Worm (Caenorhabditis elegans) whole organism, young adult: ENCODE data around the gene Y54G2A.76.

Experiments
- B0336.3 ChIP-seq: fragments of 200-800 bp; sonication (Bioruptor generic); IDR thresholded peaks from 2 replicates; pipeline ENCODE4 v1.3.6; 2022; ENCODE audit warnings: missing genetic modification characterization, missing compliant biosample characterization
- C17E4.6 ChIP-seq: fragments of 200-800 bp; sonication (Bioruptor generic); IDR thresholded peaks from 2 replicates; pipeline ENCODE4 v1.3.6; 2022; ENCODE audit warnings: missing genetic modification reagents, missing genetic modification characterization, missing compliant biosample characterization
- D2030.7 ChIP-seq: fragments of 200-800 bp; sonication (Bioruptor generic); IDR thresholded peaks from 2 replicates; pipeline ENCODE4 v1.3.6; 2022; ENCODE audit warnings: missing genetic modification reagents, missing genetic modification characterization, missing compliant biosample characterization
- F39B2.1 ChIP-seq: fragments of 200-800 bp; sonication (Bioruptor generic); IDR thresholded peaks from 2 replicates; pipeline ENCODE4 v1.3.6; 2022; ENCODE audit warnings: missing genetic modification reagents, missing genetic modification characterization, missing compliant biosample characterization
- Y67H2A.10 ChIP-seq: fragments of 200-800 bp; sonication (Bioruptor generic); conservative IDR thresholded peaks from 2 replicates; pipeline ENCODE4 v1.3.6; 2022; ENCODE audit warnings: missing genetic modification reagents, missing genetic modification characterization, missing compliant biosample characterization
- Y95B8A.8 ChIP-seq: fragments of 200-800 bp; sonication (Bioruptor generic); IDR thresholded peaks from 2 replicates; pipeline ENCODE4 v1.3.6; 2022; ENCODE audit warnings: missing genetic modification reagents, missing genetic modification characterization, missing compliant biosample characterization
- ama-1 ChIP-seq, 3 experiments: fragments of 150-350 bp in 1 of 3; sonication (generic microtip) in 2 of 3; optimal IDR thresholded peaks; 2 replicates each; lab custom pipeline; 2014 to 2018; ENCODE audit warnings: missing biosample characterization in 2 of 3, missing genetic modification characterization in 2 of 3, missing genetic modification reagents in 2 of 3
- aptf-2 ChIP-seq: fragments of 200-800 bp; sonication (Bioruptor generic); conservative IDR thresholded peaks from 2 replicates; pipeline ENCODE4 v1.3.6; 2022; ENCODE audit warnings: missing genetic modification reagents, missing genetic modification characterization, missing compliant biosample characterization
- attf-5 ChIP-seq: fragments of 200-800 bp; sonication (Bioruptor generic); optimal IDR thresholded peaks from 2 replicates; lab custom pipeline; 2018; ENCODE audit warnings: mild to moderate bottlenecking, missing genetic modification characterization, missing compliant biosample characterization
- cebp-1 ChIP-seq, 2 experiments: fragments of 200-800 bp in 1 of 2; sonication (Bioruptor generic) in 1 of 2; sonication (generic microtip) in 1 of 2; IDR thresholded peaks in 1 of 2; optimal IDR thresholded peaks in 1 of 2; 2 replicates each; pipeline versions ENCODE4 v1.3.6 to Lab custom; 2017 to 2022; ENCODE audit warnings: missing compliant biosample characterization in 2 of 2, missing genetic modification characterization in 2 of 2, mild to moderate bottlenecking in 1 of 2, missing genetic modification reagents in 1 of 2, moderate library complexity in 1 of 2
- ceh-27 ChIP-seq: fragments of 200-800 bp; sonication (Bioruptor generic); optimal IDR thresholded peaks from 2 replicates; lab custom pipeline; 2018; ENCODE audit warnings: mild to moderate bottlenecking, missing genetic modification characterization, moderate library complexity, missing compliant biosample characterization
- chd-7 ChIP-seq: sonication (generic microtip); optimal IDR thresholded peaks from 2 replicates; lab custom pipeline; 2016; ENCODE audit warnings: mild to moderate bottlenecking, missing genetic modification characterization, moderate library complexity, missing compliant biosample characterization
- egrh-3 ChIP-seq: fragments of 200-800 bp; sonication (Bioruptor generic); IDR thresholded peaks from 2 replicates; pipeline ENCODE4 v1.3.6; 2022; ENCODE audit warnings: missing genetic modification reagents, missing genetic modification characterization, missing compliant biosample characterization
- him-1 ChIP-seq: sonication (generic microtip); optimal IDR thresholded peaks from 2 replicates; lab custom pipeline; 2016; ENCODE audit warnings: missing genotype, missing genetic modification reagents, missing genetic modification characterization, missing compliant biosample characterization
- hlh-26 ChIP-seq: fragments of 200-800 bp; sonication (Bioruptor generic); conservative IDR thresholded peaks from 2 replicates; pipeline ENCODE4 v1.3.6; 2022; ENCODE audit warnings: missing genetic modification reagents, missing genetic modification characterization, missing compliant biosample characterization
- hmg-1.2 ChIP-seq: fragments of 200-800 bp; sonication (Bioruptor generic); IDR thresholded peaks from 2 replicates; pipeline ENCODE4 v1.3.6; 2022; ENCODE audit warnings: missing genetic modification reagents, missing genetic modification characterization, missing compliant biosample characterization
- hrde-1 ChIP-seq: sonication (generic microtip); optimal IDR thresholded peaks from 2 replicates; lab custom pipeline; 2016; ENCODE audit warnings: missing genetic modification characterization, mild to moderate bottlenecking, missing compliant biosample characterization, moderate library complexity, missing genotype, missing genetic modification reagents, borderline replicate concordance
- let-607 ChIP-seq, 2 experiments: fragments of 200-800 bp in 1 of 2; sonication (Bioruptor generic) in 1 of 2; sonication (generic microtip) in 1 of 2; optimal IDR thresholded peaks; 2 replicates each; lab custom pipeline; 2016 to 2018; ENCODE audit warnings: mild to moderate bottlenecking in 2 of 2, missing compliant biosample characterization in 2 of 2, missing genetic modification characterization in 2 of 2, moderate library complexity in 2 of 2, missing genotype in 1 of 2
- lin-40 ChIP-seq: sonication (generic microtip); optimal IDR thresholded peaks from 2 replicates; lab custom pipeline; 2016; ENCODE audit warnings: missing genetic modification characterization, mild to moderate bottlenecking, missing compliant biosample characterization, missing genotype, missing genetic modification reagents
- lsl-1 ChIP-seq: fragments of 200-800 bp; sonication (Bioruptor generic); optimal IDR thresholded peaks from 2 replicates; lab custom pipeline; 2018; ENCODE audit warnings: mild to moderate bottlenecking, missing genetic modification characterization, moderate library complexity, missing compliant biosample characterization
- madf-6 ChIP-seq: fragments of 200-800 bp; sonication (Bioruptor generic); IDR thresholded peaks from 2 replicates; pipeline ENCODE4 v1.3.6; 2022; ENCODE audit warnings: missing genetic modification reagents, missing genetic modification characterization, missing compliant biosample characterization
- madf-8 ChIP-seq: fragments of 200-800 bp; sonication (Bioruptor generic); conservative IDR thresholded peaks from 2 replicates; pipeline ENCODE4 v1.3.6; 2022; ENCODE audit warnings: missing genetic modification reagents, missing genetic modification characterization, missing compliant biosample characterization
- mel-28 ChIP-seq: sonication (generic microtip); optimal IDR thresholded peaks from 2 replicates; lab custom pipeline; 2016; ENCODE audit warnings: borderline replicate concordance, mild to moderate bottlenecking, missing genetic modification characterization, missing compliant biosample characterization
- nfya-2 ChIP-seq: fragments of 200-800 bp; sonication (Bioruptor generic); IDR thresholded peaks from 2 replicates; pipeline ENCODE4 v1.3.6; 2022; ENCODE audit warnings: missing genetic modification reagents, missing genetic modification characterization, missing compliant biosample characterization
- nfyb-1 ChIP-seq: fragments of 200-800 bp; sonication (Bioruptor generic); IDR thresholded peaks from 2 replicates; pipeline ENCODE4 v1.3.6; 2022; ENCODE audit warnings: missing genetic modification reagents, missing genetic modification characterization, missing compliant biosample characterization
- rcor-1 ChIP-seq: fragments of 200-800 bp; sonication (Bioruptor generic); IDR thresholded peaks from 2 replicates; pipeline ENCODE4 v1.3.6; 2022; ENCODE audit warnings: missing genetic modification reagents, missing genetic modification characterization, missing compliant biosample characterization
- somi-1 ChIP-seq: fragments of 200-800 bp; sonication (Bioruptor generic); optimal IDR thresholded peaks from 2 replicates; lab custom pipeline; 2018; ENCODE audit warnings: mild to moderate bottlenecking, missing genetic modification characterization, missing compliant biosample characterization
- tbp1 ChIP-seq: fragments of 200-800 bp; sonication (Bioruptor generic); optimal IDR thresholded peaks from 2 replicates; lab custom pipeline; 2018; ENCODE audit warnings: mild to moderate bottlenecking, missing genetic modification characterization, missing compliant biosample characterization
- unc-130 ChIP-seq: sonication (generic microtip); optimal IDR thresholded peaks from 2 replicates; lab custom pipeline; 2016; ENCODE audit warnings: missing genetic modification reagents, missing genetic modification characterization, missing compliant biosample characterization
- unc-62 ChIP-seq: fragments of 150-350 bp; optimal IDR thresholded peaks from 2 replicates; lab custom pipeline; 2014; ENCODE audit warnings: missing biosample characterization, missing genetic modification reagents, missing genetic modification characterization
- xnd-1 ChIP-seq: sonication (generic microtip); optimal IDR thresholded peaks from 2 replicates; lab custom pipeline; 2016; ENCODE audit warnings: missing genotype, missing genetic modification reagents, missing genetic modification characterization, missing compliant biosample characterization
- zfh-2 ChIP-seq: fragments of 200-800 bp; sonication (Bioruptor generic); conservative IDR thresholded peaks from 2 replicates; pipeline ENCODE4 v1.3.6; 2022; ENCODE audit warnings: missing genetic modification reagents, missing genetic modification characterization, missing compliant biosample characterization
- zim-3 ChIP-seq: sonication (generic microtip); optimal IDR thresholded peaks from 2 replicates; lab custom pipeline; 2017; ENCODE audit warnings: mild to moderate bottlenecking, missing genetic modification characterization, moderate library complexity, missing compliant biosample characterization
- ztf-26 ChIP-seq: sonication (generic microtip); optimal IDR thresholded peaks from 2 replicates; lab custom pipeline; 2017; ENCODE audit warnings: missing genetic modification characterization, missing compliant biosample characterization

Gene Y54G2A.76

ce11 chrIV:2771692-2772091, 37.5 kb upstream of the Y54G2A.76 start, which contains the start of gene Y54G2A.11:
TSS of gene Y54G2A.11 (minus strand) at chrIV:2771792.
- no peak for TF ChIP-seq let-607 (tag; optimal IDR thresholded peaks at IDR 0.05; lab: Kevin White, UChicago)
- TF ChIP-seq xnd-1 (tag; lab: Kevin White, UChicago) = no peak
- TF ChIP-seq nfya-2 (GFP tag; lab: Robert Waterston, UW) = no peak
- no peak for TF ChIP-seq hmg-1.2 (GFP tag; lab: Robert Waterston, UW)
- TF ChIP-seq madf-8 = no peak
- no peak for TF ChIP-seq Y67H2A.10
- no peak for TF ChIP-seq aptf-2 (GFP tag; lab: Robert Waterston, UW)
- no peak for TF ChIP-seq rcor-1 (GFP tag; lab: Robert Waterston, UW)
- TF ChIP-seq madf-6 (GFP tag; lab: Robert Waterston, UW) = no peak
- no peak for TF ChIP-seq C17E4.6 (GFP tag; lab: Robert Waterston, UW)
- TF ChIP-seq F39B2.1 (GFP tag; lab: Robert Waterston, UW) = no peak
- TF ChIP-seq Y95B8A.8 (GFP tag; lab: Robert Waterston, UW) = no peak
- TF ChIP-seq unc-130 (GFP tag; lab: Kevin White, UChicago) = no peak
- no peak for TF ChIP-seq unc-62 (GFP tag; lab: Kevin White, UChicago)
- TF ChIP-seq lsl-1 (GFP tag; lab: Kevin White, UChicago) = no peak
- no peak for TF ChIP-seq tbp1 (GFP tag; lab: Kevin White, UChicago)
- no peak for TF ChIP-seq D2030.7
- TF ChIP-seq hrde-1 (tag; lab: Kevin White, UChicago) = no peak
- TF ChIP-seq, all 124 proteins: peak for 0

ce11 chrIV:2772209-2772851, 36.9 kb upstream of the Y54G2A.76 start:
- peak; percentile 51; the same call in 1 of the 2 replicates for TF ChIP-seq B0336.3 (GFP tag; lab: Robert Waterston, UW)
- no peak for TF ChIP-seq mel-28
- TF ChIP-seq attf-5 (GFP tag; lab: Kevin White, UChicago) = no peak
- TF ChIP-seq ztf-26 (tag; lab: Kevin White, UChicago) = peak; percentile 84
- no peak for TF ChIP-seq C17E4.6 (GFP tag; lab: Robert Waterston, UW)
- peak; percentile 82 for TF ChIP-seq zfh-2
- no peak for TF ChIP-seq cebp-1 (GFP tag; IDR thresholded peaks at IDR 0.05; lab: Robert Waterston, UW)
- peak; percentile 48 for TF ChIP-seq cebp-1 (tag; optimal IDR thresholded peaks at IDR 0.05; lab: Kevin White, UChicago)
- peak; percentile 48 for TF ChIP-seq zim-3 (tag; lab: Kevin White, UChicago)
- no peak for TF ChIP-seq hlh-26 (GFP tag; lab: Robert Waterston, UW)
- no peak for TF ChIP-seq Y67H2A.10
- no peak for TF ChIP-seq lin-40 (tag; lab: Kevin White, UChicago)
- TF ChIP-seq chd-7 = peak; percentile 40
- peak; percentile 34 for TF ChIP-seq somi-1
- TF ChIP-seq Y95B8A.8 (GFP tag; lab: Robert Waterston, UW) = no peak
- TF ChIP-seq ceh-27 (GFP tag; lab: Kevin White, UChicago) = peak; percentile 55
- peak; percentile 73; the same call in 1 of the 2 replicates for TF ChIP-seq egrh-3
- TF ChIP-seq, all 124 proteins: peak for 9

ce11 chrIV:2773382-2773979, 35.7 kb upstream of the Y54G2A.76 start:
- TF ChIP-seq B0336.3 (GFP tag; lab: Robert Waterston, UW) (no peak), him-1 (tag; lab: Kevin White, UChicago) (no peak), nfyb-1 (GFP tag; lab: Robert Waterston, UW) (0 out of 2 replicates have a peak, but pooled peaks have one; percentile 7), ama-1 (optimal IDR thresholded peaks at IDR 0.05; lab: Kevin White, UChicago) (peak; percentile 30), ama-1 (GFP tag; optimal IDR thresholded peaks at IDR 0.05; lab: Kevin White, UChicago) (no peak)
